Worm (Caenorhabditis elegans) whole organism, L3 larva: Measurements from ENCODE around the gene F08H9.2.

Experiments
- R02D3.7 ChIP-seq: fragments of 150-350 bp; optimal IDR thresholded peaks from 2 replicates; lab custom pipeline; 2014; ENCODE audit warnings: missing biosample characterization, missing genetic modification characterization
- ZK546.5 ChIP-seq: sonication (generic microtip); optimal IDR thresholded peaks from 2 replicates; lab custom pipeline; 2017; ENCODE audit warnings: missing biosample characterization, missing genetic modification characterization
- ceh-16 ChIP-seq: sonication (generic microtip); optimal IDR thresholded peaks from 2 replicates; lab custom pipeline; 2017; ENCODE audit warnings: missing biosample characterization, missing genetic modification characterization
- ceh-9 ChIP-seq: sonication (generic microtip); optimal IDR thresholded peaks from 2 replicates; lab custom pipeline; 2018; ENCODE audit warnings: missing biosample characterization, missing genetic modification characterization
- egl-27 ChIP-seq: sonication (generic microtip); optimal IDR thresholded peaks from 4 replicates; lab custom pipeline; 2017; ENCODE audit warnings: missing biosample characterization, missing genetic modification reagents, missing genetic modification characterization
- egl-5 ChIP-seq: fragments of 150-350 bp; optimal IDR thresholded peaks from 2 replicates; lab custom pipeline; 2017; ENCODE audit warnings: missing biosample characterization, missing genetic modification reagents, missing genetic modification characterization, inconsistent platforms
- elt-1 ChIP-seq: fragments of 150-350 bp; optimal IDR thresholded peaks from 2 replicates; lab custom pipeline; 2014; ENCODE audit warnings: missing biosample characterization, missing genetic modification characterization
- elt-2 ChIP-seq: sonication (generic microtip); optimal IDR thresholded peaks from 2 replicates; lab custom pipeline; 2016; ENCODE audit warnings: missing genetic modification reagents, mild to moderate bottlenecking, missing genetic modification characterization, missing compliant biosample characterization
- elt-3 ChIP-seq, 3 experiments: fragments of 150-350 bp in 1 of 3; sonication (generic microtip) in 2 of 3; optimal IDR thresholded peaks; 2 replicates in 2 of 3; 4 replicates in 1 of 3; lab custom pipeline; 2014 to 2017; ENCODE audit warnings: missing biosample characterization in 3 of 3, missing genetic modification characterization in 3 of 3
- fkh-10 ChIP-seq: sonication (generic microtip); optimal IDR thresholded peaks from 2 replicates; lab custom pipeline; 2017; ENCODE audit warnings: missing biosample characterization, missing genetic modification reagents, missing genetic modification characterization
- fkh-2 ChIP-seq: fragments of 150-350 bp; optimal IDR thresholded peaks from 2 replicates; lab custom pipeline; 2014; ENCODE audit warnings: missing biosample characterization, missing genetic modification reagents, missing genetic modification characterization
- fos-1 ChIP-seq: fragments of 150-350 bp; optimal IDR thresholded peaks from 2 replicates; lab custom pipeline; 2014; ENCODE audit warnings: missing biosample characterization, missing genetic modification characterization
- jun-1 ChIP-seq: fragments of 150-350 bp; optimal IDR thresholded peaks from 2 replicates; lab custom pipeline; 2014; ENCODE audit warnings: missing biosample characterization, missing genetic modification reagents, missing genetic modification characterization
- lin-15B ChIP-seq: fragments of 150-350 bp; optimal IDR thresholded peaks from 2 replicates; lab custom pipeline; 2014; ENCODE audit warnings: missing biosample characterization, missing genetic modification characterization
- lin-39 ChIP-seq: fragments of 150-350 bp; optimal IDR thresholded peaks from 2 replicates; lab custom pipeline; 2018; ENCODE audit warnings: missing biosample characterization, missing genetic modification reagents, missing genetic modification characterization
- lsy-12 ChIP-seq: sonication (generic microtip); optimal IDR thresholded peaks from 2 replicates; lab custom pipeline; 2016; ENCODE audit warnings: mild to moderate bottlenecking, missing genetic modification characterization, missing compliant biosample characterization
- mdl-1 ChIP-seq: fragments of 150-350 bp; optimal IDR thresholded peaks from 2 replicates; lab custom pipeline; 2014; ENCODE audit warnings: missing biosample characterization, missing genetic modification characterization
- nfya-1 ChIP-seq: sonication (generic microtip); optimal IDR thresholded peaks from 2 replicates; lab custom pipeline; 2017; ENCODE audit warnings: missing genetic modification characterization, mild to moderate bottlenecking, missing compliant biosample characterization, antibody characterized with exemption, moderate library complexity; ENCODE audit not compliant: insufficient read depth
- nhr-11 ChIP-seq: fragments of 150-350 bp; optimal IDR thresholded peaks from 2 replicates; lab custom pipeline; 2014; ENCODE audit warnings: missing biosample characterization, missing genetic modification characterization
- nhr-12 ChIP-seq: fragments of 150-350 bp; optimal IDR thresholded peaks from 2 replicates; lab custom pipeline; 2014; ENCODE audit warnings: missing biosample characterization, missing genetic modification characterization
- nhr-25 ChIP-seq: sonication (generic microtip); optimal IDR thresholded peaks from 2 replicates; lab custom pipeline; 2017; ENCODE audit warnings: missing biosample characterization, missing genetic modification characterization
- nhr-67 ChIP-seq: fragments of 150-350 bp; optimal IDR thresholded peaks from 2 replicates; lab custom pipeline; 2014; ENCODE audit warnings: missing biosample characterization, missing genetic modification characterization
- nhr-76 ChIP-seq: fragments of 150-350 bp; sonication (generic microtip); optimal IDR thresholded peaks from 5 replicates; lab custom pipeline; 2014; ENCODE audit warnings: missing biosample characterization, missing genetic modification characterization
- nhr-77 ChIP-seq: fragments of 150-350 bp; optimal IDR thresholded peaks from 2 replicates; lab custom pipeline; 2014; ENCODE audit warnings: missing biosample characterization, missing genetic modification characterization
- pha-4 ChIP-seq: fragments of 150-350 bp; optimal IDR thresholded peaks from 2 replicates; lab custom pipeline; 2014; ENCODE audit warnings: missing biosample characterization, missing genetic modification reagents, missing genetic modification characterization
- pqm-1 ChIP-seq: fragments of 150-350 bp; optimal IDR thresholded peaks from 2 replicates; lab custom pipeline; 2017; ENCODE audit warnings: missing biosample characterization, missing genetic modification characterization, inconsistent platforms
- sea-2 ChIP-seq: fragments of 150-350 bp; sonication (generic microtip); optimal IDR thresholded peaks from 4 replicates; lab custom pipeline; 2014; ENCODE audit warnings: missing biosample characterization, missing genetic modification reagents, missing genetic modification characterization
- skn-1 ChIP-seq: fragments of 150-350 bp; optimal IDR thresholded peaks from 2 replicates; lab custom pipeline; 2014; ENCODE audit warnings: missing biosample characterization, missing genetic modification characterization
- snpc-4 ChIP-seq: fragments of 150-350 bp; optimal IDR thresholded peaks from 2 replicates; lab custom pipeline; 2014; ENCODE audit warnings: missing biosample characterization, missing genetic modification characterization
- tbx-2 ChIP-seq: sonication (generic microtip); optimal IDR thresholded peaks from 2 replicates; lab custom pipeline; 2016; ENCODE audit warnings: mild to moderate bottlenecking, missing genetic modification characterization, missing compliant biosample characterization
- unc-62 ChIP-seq: fragments of 150-350 bp; sonication (generic microtip); optimal IDR thresholded peaks from 4 replicates; lab custom pipeline; 2014; ENCODE audit warnings: missing biosample characterization, missing genetic modification reagents, missing genetic modification characterization
- ztf-4 ChIP-seq: fragments of 150-350 bp; optimal IDR thresholded peaks from 2 replicates; lab custom pipeline; 2014; ENCODE audit warnings: missing biosample characterization, missing genetic modification characterization

F08H9.2 gene

DNA sequence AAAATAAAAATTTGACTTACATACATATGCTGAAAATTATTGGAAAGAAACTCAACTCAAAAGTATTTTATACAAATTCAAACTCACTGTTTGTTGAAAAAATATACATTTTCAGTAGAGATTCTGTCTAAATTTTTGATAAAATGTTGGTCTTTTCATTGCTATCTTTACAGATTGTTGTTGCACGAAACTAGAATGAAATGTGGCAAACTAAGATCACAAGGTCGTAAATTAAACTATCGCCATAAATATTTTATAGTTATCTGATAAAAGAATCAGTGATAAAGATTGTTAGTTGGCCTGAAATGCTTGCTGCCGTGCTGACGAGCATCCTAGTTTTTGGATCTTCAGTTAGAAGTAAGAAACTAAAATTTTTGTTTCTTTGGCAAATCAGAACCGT is 18.5 kb downstream of the F08H9.2 start, which contains the start of gene clec-55:
clec-55 (plus strand) TSS at position 301 of the 400 bp plus-strand sequence.
- TF ChIP-seq nhr-12 (tag; lab: Kevin White, UChicago), result no peak
- TF ChIP-seq elt-2 (tag; lab: Kevin White, UChicago), result peak; percentile 44

DNA sequence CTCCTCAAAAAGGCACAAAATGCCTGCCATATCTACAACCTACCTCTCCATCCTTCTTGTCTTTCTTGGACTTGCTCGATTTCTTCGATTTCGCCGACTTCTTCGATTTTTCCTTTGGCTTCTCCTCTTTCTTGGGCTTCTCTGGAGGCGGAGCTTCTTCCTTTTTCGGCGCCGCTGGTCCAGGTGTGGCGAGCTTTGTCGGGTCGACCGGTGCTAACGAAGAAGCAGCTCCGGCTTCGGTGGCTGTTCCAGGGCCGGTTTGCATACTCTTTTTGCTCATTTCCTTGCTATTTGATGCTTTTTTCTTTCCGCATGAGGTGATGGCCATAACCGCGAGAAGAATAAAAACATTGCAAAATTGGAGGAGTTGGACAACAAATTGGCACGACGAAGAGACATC is 20.1 kb downstream of the F08H9.2 start:
- TF ChIP-seq skn-1 (tag; lab: Kevin White, UChicago) (no peak), unc-62 (GFP tag; lab: Kevin White, UChicago) (no peak), ceh-9 (tag; lab: Kevin White, UChicago) (no peak), fkh-10 (GFP tag; lab: Kevin White, UChicago) (no peak), fos-1 (tag; lab: Kevin White, UChicago) (no peak), ceh-16 (no peak)

DNA sequence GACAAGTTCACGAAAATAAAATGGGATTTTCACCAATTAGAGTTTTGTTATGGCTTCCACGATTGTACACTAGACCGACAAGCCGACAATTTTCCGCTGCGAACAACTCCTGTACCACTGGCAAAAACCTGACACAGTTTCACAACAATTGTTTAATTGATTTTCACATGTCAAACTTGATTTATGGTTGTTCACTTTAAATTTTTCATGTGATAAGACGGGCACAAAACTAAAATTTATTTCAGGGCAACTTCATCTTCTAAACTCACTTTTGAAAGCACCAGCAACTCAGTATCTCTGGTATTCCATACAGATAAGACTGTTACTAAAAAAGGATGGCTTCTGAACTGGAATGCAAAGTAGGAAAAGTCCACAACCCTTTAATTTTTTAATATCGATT is 20.9 kb downstream of the F08H9.2 start, which contains the start of gene R02D5.7:
R02D5.7 (minus strand) TSS at position 101 of the 400 bp plus-strand sequence.
- peak; percentile 8 for TF ChIP-seq elt-2 (tag; lab: Kevin White, UChicago)
- TF ChIP-seq egl-27 (tag; lab: Kevin White, UChicago), result no peak

DNA sequence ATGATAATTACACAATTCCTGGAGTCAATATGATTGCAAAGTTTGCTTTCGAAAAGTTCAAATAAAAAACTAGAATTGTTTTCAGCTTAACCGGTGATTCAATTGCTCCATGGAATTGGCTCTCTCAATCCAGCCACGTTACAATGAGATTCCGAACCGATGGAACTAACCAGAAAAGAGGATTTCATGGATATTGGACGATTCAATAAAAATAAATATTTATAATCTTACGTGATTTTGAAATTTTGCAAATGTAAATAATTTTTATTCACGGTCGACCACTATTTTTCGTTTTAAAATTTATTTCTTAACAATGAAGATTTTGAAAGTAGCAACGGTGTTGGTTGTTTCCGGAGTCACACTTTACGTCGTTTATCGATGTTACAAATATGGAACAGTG is 21.5 kb downstream of the F08H9.2 start, which contains the start of gene R02D5.10:
R02D5.10 (plus strand) TSS at position 301 of the 400 bp plus-strand sequence.
- no peak for TF ChIP-seq fkh-10 (GFP tag; lab: Kevin White, UChicago)
- TF ChIP-seq lin-39 (tag; lab: Kevin White, UChicago), result no peak
- TF ChIP-seq jun-1 (tag; lab: Kevin White, UChicago), result no peak
- no peak for TF ChIP-seq nhr-76
- TF ChIP-seq ZK546.5, result no peak
- no peak for TF ChIP-seq snpc-4
- no peak for TF ChIP-seq pqm-1 (tag; lab: Kevin White, UChicago)
- no peak for TF ChIP-seq fos-1 (tag; lab: Kevin White, UChicago)
- no peak for TF ChIP-seq lsy-12 (tag; lab: Kevin White, UChicago)
- TF ChIP-seq nhr-11 (tag; lab: Kevin White, UChicago), result no peak
- TF ChIP-seq egl-5 (tag; lab: Kevin White, UChicago), result no peak
- no peak for TF ChIP-seq skn-1 (tag; lab: Kevin White, UChicago)
- no peak for TF ChIP-seq pha-4
- no peak for TF ChIP-seq R02D3.7 (tag; lab: Kevin White, UChicago)
- TF ChIP-seq nhr-67 (tag; lab: Kevin White, UChicago), result no peak
- no peak for TF ChIP-seq nfya-1 (tag; lab: Kevin White, UChicago)

DNA sequence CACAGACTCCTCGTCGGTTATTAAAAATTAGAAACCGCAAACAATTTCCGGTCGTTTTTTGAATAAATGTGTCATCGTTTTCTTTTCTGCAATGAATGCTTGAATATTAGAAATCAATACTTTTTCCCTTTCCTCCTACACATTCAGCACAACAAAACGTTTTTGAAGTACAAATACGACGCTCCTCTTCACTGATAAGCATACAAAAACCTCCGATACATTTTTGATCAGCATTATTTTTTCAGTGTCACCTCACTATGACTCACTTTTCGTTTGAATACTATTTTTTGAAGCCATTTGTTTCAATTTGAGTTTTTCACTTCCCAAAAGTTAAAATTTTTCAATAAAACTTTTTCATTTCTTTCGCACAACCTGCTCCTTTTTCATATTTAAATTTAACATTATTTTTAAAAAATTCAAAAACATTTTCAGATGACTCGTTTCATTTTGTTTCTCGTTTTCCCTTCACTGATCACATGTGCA is 22.3 kb downstream of the F08H9.2 start, which contains the start of gene R02D5.3:
R02D5.3 (plus strand) TSS at position 433 of the 483 bp plus-strand sequence.
- TF ChIP-seq elt-2 (tag; lab: Kevin White, UChicago) (peak; percentile 64), elt-1 (tag; lab: Kevin White, UChicago) (no peak), fkh-2 (tag; lab: Kevin White, UChicago) (no peak), pha-4 (peak; percentile 36), pqm-1 (tag; lab: Kevin White, UChicago) (peak; percentile 64), nhr-77 (tag; lab: Kevin White, UChicago) (no peak), mdl-1 (tag; lab: Kevin White, UChicago) (no peak)
- TF ChIP-seq, all 47 proteins: peak for 3

DNA sequence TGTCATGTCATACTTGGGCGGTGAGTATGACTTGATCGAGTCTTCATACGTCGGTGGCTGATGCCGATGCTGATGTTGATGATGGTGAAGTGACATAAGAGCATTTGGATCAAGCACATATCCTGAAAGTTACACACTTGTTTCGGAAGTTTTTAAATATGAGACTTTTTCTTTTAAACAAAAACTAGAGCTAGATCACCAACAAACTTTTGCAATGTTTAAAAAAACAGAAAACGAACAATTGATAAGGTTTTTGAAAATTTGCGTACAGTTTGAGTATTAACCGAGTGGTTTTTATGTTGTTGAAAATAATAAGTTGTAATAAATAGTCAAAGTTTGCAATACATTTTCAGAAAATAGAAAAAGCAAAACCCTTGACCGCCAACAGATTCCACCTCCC is 24.1 kb downstream of the F08H9.2 start, which contains the start of gene R02D5.4:
R02D5.4 (minus strand) TSS at position 101 of the 400 bp plus-strand sequence.
- no peak for TF ChIP-seq egl-27 (tag; lab: Kevin White, UChicago)
- TF ChIP-seq pha-4, result no peak
- TF ChIP-seq jun-1 (tag; lab: Kevin White, UChicago), result no peak
- no peak for TF ChIP-seq tbx-2 (tag; lab: Kevin White, UChicago)
- no peak for TF ChIP-seq ztf-4 (tag; lab: Kevin White, UChicago)
- no peak for TF ChIP-seq egl-5 (tag; lab: Kevin White, UChicago)
- TF ChIP-seq nhr-25 (tag; lab: Kevin White, UChicago), result no peak
- no peak for TF ChIP-seq lin-15B
- TF ChIP-seq lin-39 (tag; lab: Kevin White, UChicago), result no peak
- TF ChIP-seq sea-2 (GFP tag; lab: Kevin White, UChicago), result no peak
- no peak for TF ChIP-seq elt-3 (tag; optimal IDR thresholded peaks at IDR 0.05; lab: Kevin White, UChicago)
